Worm (Caenorhabditis elegans): ENCODE data around the gene mecr-1.

Gene mecr-1

DNA sequence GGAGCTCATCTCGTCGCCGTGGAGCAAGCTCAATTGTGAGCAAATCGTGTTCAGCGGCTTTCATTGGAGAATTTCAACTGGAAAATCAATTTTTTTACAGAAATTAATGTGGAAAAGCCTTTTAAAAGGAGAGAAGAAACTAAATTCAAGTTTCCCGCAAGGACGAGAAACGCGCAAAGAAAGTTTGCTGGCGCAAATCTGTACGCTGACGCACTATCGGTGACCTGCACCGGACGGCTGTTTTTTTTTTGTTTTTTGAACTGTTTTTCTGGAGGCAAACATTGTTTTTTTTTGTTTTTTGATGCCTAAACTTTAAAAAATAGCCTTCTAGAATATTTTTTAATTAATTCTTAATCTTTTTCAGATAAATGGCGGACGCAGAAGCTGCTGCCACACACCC is 30.1 kb downstream of the mecr-1 start, which contains the start of the genes hpr-17 and F32A11.1 (continued):
- TF ChIP-seq snpc-1.3 (tag; optimal IDR thresholded peaks at IDR 0.05; ENCODE audit: insufficient read depth) (peak; percentile 6), aptf-3 (GFP tag; IDR thresholded peaks at IDR 0.05) (no peak), Y67H2A.10 (GFP tag; conservative IDR thresholded peaks at IDR 0.05) (no peak), hmg-1.2 (GFP tag; IDR thresholded peaks at IDR 0.05) (peak; percentile 57), ekl-4 (GFP tag; IDR thresholded peaks at IDR 0.05) (peak; percentile 64; the same call in 1 of the 2 replicates), nhr-27 (tag; optimal IDR thresholded peaks at IDR 0.05) (no peak), atf-7 (tag; optimal IDR thresholded peaks at IDR 0.05) (peak; percentile 7), cebp-2 (GFP tag; IDR thresholded peaks at IDR 0.05) (no peak), nfya-2 (GFP tag; IDR thresholded peaks at IDR 0.05) (no peak), F23B12.7 (tag; optimal IDR thresholded peaks at IDR 0.05; ENCODE audit: insufficient read depth) (no peak), aptf-2 (GFP tag; conservative IDR thresholded peaks at IDR 0.05) (no peak), pbrm-1 (GFP tag; IDR thresholded peaks at IDR 0.05) (peak; percentile 84), mel-28 (tag; optimal IDR thresholded peaks at IDR 0.05; ENCODE audit: borderline replicate concordance) (no peak), let-526 (GFP tag; IDR thresholded peaks at IDR 0.05) (0 out of 2 replicates have a peak, but pooled peaks have one; percentile 33), F55B11.4 (tag; optimal IDR thresholded peaks at IDR 0.05; ENCODE audit: borderline replicate concordance, insufficient read depth) (no peak), hlh-12 (tag; optimal IDR thresholded peaks at IDR 0.05) (no peak), ztf-22 (GFP tag; optimal IDR thresholded peaks at IDR 0.05) (no peak), sdz-38 (tag; optimal IDR thresholded peaks at IDR 0.05) (no peak), Y53F4B.3 (GFP tag; IDR thresholded peaks at IDR 0.05) (no peak), F37B4.10 (GFP tag; IDR thresholded peaks at IDR 0.05) (no peak), ceh-27 (GFP tag; optimal IDR thresholded peaks at IDR 0.05) (peak; percentile 18), Y56A3A.18 (GFP tag; IDR thresholded peaks at IDR 0.05) (no peak), ceh-58 (GFP tag; IDR thresholded peaks at IDR 0.05) (no peak), madf-3 (GFP tag; IDR thresholded peaks at IDR 0.05) (0 out of 2 replicates have a peak, but pooled peaks have one; percentile 48), F57C9.4 (tag; optimal IDR thresholded peaks at IDR 0.05) (no peak), let-607 (tag; optimal IDR thresholded peaks at IDR 0.05) (no peak), nfyb-1 (GFP tag; IDR thresholded peaks at IDR 0.05) (peak; percentile 88), T26A5.8 (tag; optimal IDR thresholded peaks at IDR 0.05) (no peak), xnd-1 (tag; optimal IDR thresholded peaks at IDR 0.05) (peak; percentile 39), ztf-3 (GFP tag; optimal IDR thresholded peaks at IDR 0.05) (no peak), zfh-2 (GFP tag; conservative IDR thresholded peaks at IDR 0.05) (peak; percentile 35; the same call in 1 of the 2 replicates), K12H6.12 (tag; optimal IDR thresholded peaks at IDR 0.05) (peak; percentile 53), athp-1 (tag; optimal IDR thresholded peaks at IDR 0.05) (peak; percentile 7), B0019.2 (GFP tag; conservative IDR thresholded peaks at IDR 0.05) (0 out of 2 replicates have a peak, but pooled peaks have one; percentile 34), repo-1 (tag; optimal IDR thresholded peaks at IDR 0.05) (peak; percentile 73), lin-40 (tag; optimal IDR thresholded peaks at IDR 0.05) (peak; percentile 87), rpc-1 (optimal IDR thresholded peaks at IDR 0.05) (no peak), rpc-1 (tag; optimal IDR thresholded peaks at IDR 0.05) (no peak), lag-1 (GFP tag; IDR thresholded peaks at IDR 0.05) (no peak), ceh-100 (GFP tag; IDR thresholded peaks at IDR 0.05) (peak; percentile 67), lir-1 (GFP tag; conservative IDR thresholded peaks at IDR 0.05) (peak; percentile 31; the same call in 1 of the 2 replicates), lin-35 (GFP tag; optimal IDR thresholded peaks at IDR 0.05) (peak; percentile 51 to 97 (median 61)), Y53G8AR.9 (GFP tag; conservative IDR thresholded peaks at IDR 0.05) (peak; percentile 87), rec-8 (tag; optimal IDR thresholded peaks at IDR 0.05) (no peak), gei-17 (GFP tag; optimal IDR thresholded peaks at IDR 0.05) (peak; percentile 2), tbx-9 (tag; optimal IDR thresholded peaks at IDR 0.05; ENCODE audit: borderline replicate concordance) (no peak), C06A6.2 (GFP tag; conservative IDR thresholded peaks at IDR 0.05) (peak; percentile 36; the same call in 1 of the 2 replicates), lin-54 (GFP tag; optimal IDR thresholded peaks at IDR 0.05) (peak; percentile 97)

All from whole organism, young adult.